Worm (Caenorhabditis elegans) whole organism, L3 larva: ENCODE results near the gene srsx-18.

Source experiments
- R02D3.7 ChIP-seq: fragments of 150-350 bp; optimal IDR thresholded peaks from 2 replicates; lab custom pipeline; 2014; ENCODE audit warnings: missing biosample characterization, missing genetic modification characterization
- ZK546.5 ChIP-seq: sonication (generic microtip); optimal IDR thresholded peaks from 2 replicates; lab custom pipeline; 2017; ENCODE audit warnings: missing biosample characterization, missing genetic modification characterization
- ceh-28 ChIP-seq: fragments of 150-350 bp; optimal IDR thresholded peaks from 2 replicates; lab custom pipeline; 2014; ENCODE audit warnings: missing biosample characterization, missing genetic modification reagents, missing genetic modification characterization
- ceh-82 ChIP-seq: fragments of 150-350 bp; optimal IDR thresholded peaks from 2 replicates; lab custom pipeline; 2014; ENCODE audit warnings: missing biosample characterization, missing genetic modification characterization
- daf-12 ChIP-seq: fragments of 150-350 bp; optimal IDR thresholded peaks from 2 replicates; lab custom pipeline; 2014; ENCODE audit warnings: missing biosample characterization, missing genetic modification reagents, missing genetic modification characterization
- egl-27 ChIP-seq: sonication (generic microtip); optimal IDR thresholded peaks from 4 replicates; lab custom pipeline; 2017; ENCODE audit warnings: missing biosample characterization, missing genetic modification reagents, missing genetic modification characterization
- egl-5 ChIP-seq: fragments of 150-350 bp; optimal IDR thresholded peaks from 2 replicates; lab custom pipeline; 2017; ENCODE audit warnings: missing biosample characterization, missing genetic modification reagents, missing genetic modification characterization, inconsistent platforms
- elt-1 ChIP-seq: fragments of 150-350 bp; optimal IDR thresholded peaks from 2 replicates; lab custom pipeline; 2014; ENCODE audit warnings: missing biosample characterization, missing genetic modification characterization
- elt-3 ChIP-seq, 3 experiments: fragments of 150-350 bp in 1 of 3; sonication (generic microtip) in 2 of 3; optimal IDR thresholded peaks; 2 replicates in 2 of 3; 4 replicates in 1 of 3; lab custom pipeline; 2014 to 2017; ENCODE audit warnings: missing biosample characterization in 3 of 3, missing genetic modification characterization in 3 of 3
- fkh-10 ChIP-seq: sonication (generic microtip); optimal IDR thresholded peaks from 2 replicates; lab custom pipeline; 2017; ENCODE audit warnings: missing biosample characterization, missing genetic modification reagents, missing genetic modification characterization
- fkh-2 ChIP-seq: fragments of 150-350 bp; optimal IDR thresholded peaks from 2 replicates; lab custom pipeline; 2014; ENCODE audit warnings: missing biosample characterization, missing genetic modification reagents, missing genetic modification characterization
- fos-1 ChIP-seq: fragments of 150-350 bp; optimal IDR thresholded peaks from 2 replicates; lab custom pipeline; 2014; ENCODE audit warnings: missing biosample characterization, missing genetic modification characterization
- hmg-11 ChIP-seq: sonication (generic microtip); optimal IDR thresholded peaks from 2 replicates; lab custom pipeline; 2016; ENCODE audit warnings: missing genetic modification characterization, missing compliant biosample characterization
- jun-1 ChIP-seq: fragments of 150-350 bp; optimal IDR thresholded peaks from 2 replicates; lab custom pipeline; 2014; ENCODE audit warnings: missing biosample characterization, missing genetic modification reagents, missing genetic modification characterization
- lin-15B ChIP-seq: fragments of 150-350 bp; optimal IDR thresholded peaks from 2 replicates; lab custom pipeline; 2014; ENCODE audit warnings: missing biosample characterization, missing genetic modification characterization
- lin-39 ChIP-seq: fragments of 150-350 bp; optimal IDR thresholded peaks from 2 replicates; lab custom pipeline; 2018; ENCODE audit warnings: missing biosample characterization, missing genetic modification reagents, missing genetic modification characterization
- mml-1 ChIP-seq: fragments of 150-350 bp; sonication (generic microtip); optimal IDR thresholded peaks from 3 replicates; lab custom pipeline; 2014; ENCODE audit warnings: missing biosample characterization, missing genetic modification characterization
- nfya-1 ChIP-seq: sonication (generic microtip); optimal IDR thresholded peaks from 2 replicates; lab custom pipeline; 2017; ENCODE audit warnings: missing genetic modification characterization, mild to moderate bottlenecking, missing compliant biosample characterization, antibody characterized with exemption, moderate library complexity; ENCODE audit not compliant: insufficient read depth
- nhr-11 ChIP-seq: fragments of 150-350 bp; optimal IDR thresholded peaks from 2 replicates; lab custom pipeline; 2014; ENCODE audit warnings: missing biosample characterization, missing genetic modification characterization
- nhr-237 ChIP-seq: fragments of 150-350 bp; optimal IDR thresholded peaks from 2 replicates; lab custom pipeline; 2014; ENCODE audit warnings: missing biosample characterization, missing genetic modification characterization
- nhr-25 ChIP-seq: sonication (generic microtip); optimal IDR thresholded peaks from 2 replicates; lab custom pipeline; 2017; ENCODE audit warnings: missing biosample characterization, missing genetic modification characterization
- nhr-28 ChIP-seq: fragments of 150-350 bp; optimal IDR thresholded peaks from 2 replicates; lab custom pipeline; 2014; ENCODE audit warnings: missing biosample characterization, missing genetic modification characterization
- nhr-43 ChIP-seq: sonication (generic microtip); optimal IDR thresholded peaks from 2 replicates; lab custom pipeline; 2016; ENCODE audit warnings: mild to moderate bottlenecking, missing genetic modification characterization, missing compliant biosample characterization; ENCODE audit not compliant: poor library complexity, severe bottlenecking
- nhr-67 ChIP-seq: fragments of 150-350 bp; optimal IDR thresholded peaks from 2 replicates; lab custom pipeline; 2014; ENCODE audit warnings: missing biosample characterization, missing genetic modification characterization
- nhr-77 ChIP-seq: fragments of 150-350 bp; optimal IDR thresholded peaks from 2 replicates; lab custom pipeline; 2014; ENCODE audit warnings: missing biosample characterization, missing genetic modification characterization
- pha-4 ChIP-seq: fragments of 150-350 bp; optimal IDR thresholded peaks from 2 replicates; lab custom pipeline; 2014; ENCODE audit warnings: missing biosample characterization, missing genetic modification reagents, missing genetic modification characterization
- pqm-1 ChIP-seq: fragments of 150-350 bp; optimal IDR thresholded peaks from 2 replicates; lab custom pipeline; 2017; ENCODE audit warnings: missing biosample characterization, missing genetic modification characterization, inconsistent platforms
- sea-2 ChIP-seq: fragments of 150-350 bp; sonication (generic microtip); optimal IDR thresholded peaks from 4 replicates; lab custom pipeline; 2014; ENCODE audit warnings: missing biosample characterization, missing genetic modification reagents, missing genetic modification characterization
- skn-1 ChIP-seq: fragments of 150-350 bp; optimal IDR thresholded peaks from 2 replicates; lab custom pipeline; 2014; ENCODE audit warnings: missing biosample characterization, missing genetic modification characterization
- tbx-2 ChIP-seq: sonication (generic microtip); optimal IDR thresholded peaks from 2 replicates; lab custom pipeline; 2016; ENCODE audit warnings: mild to moderate bottlenecking, missing genetic modification characterization, missing compliant biosample characterization
- unc-62 ChIP-seq: fragments of 150-350 bp; sonication (generic microtip); optimal IDR thresholded peaks from 4 replicates; lab custom pipeline; 2014; ENCODE audit warnings: missing biosample characterization, missing genetic modification reagents, missing genetic modification characterization
- zag-1 ChIP-seq: fragments of 150-350 bp; optimal IDR thresholded peaks from 2 replicates; lab custom pipeline; 2014; ENCODE audit warnings: missing biosample characterization, missing genetic modification characterization
- ztf-4 ChIP-seq: fragments of 150-350 bp; optimal IDR thresholded peaks from 2 replicates; lab custom pipeline; 2014; ENCODE audit warnings: missing biosample characterization, missing genetic modification characterization

The srsx-18 gene

DNA sequence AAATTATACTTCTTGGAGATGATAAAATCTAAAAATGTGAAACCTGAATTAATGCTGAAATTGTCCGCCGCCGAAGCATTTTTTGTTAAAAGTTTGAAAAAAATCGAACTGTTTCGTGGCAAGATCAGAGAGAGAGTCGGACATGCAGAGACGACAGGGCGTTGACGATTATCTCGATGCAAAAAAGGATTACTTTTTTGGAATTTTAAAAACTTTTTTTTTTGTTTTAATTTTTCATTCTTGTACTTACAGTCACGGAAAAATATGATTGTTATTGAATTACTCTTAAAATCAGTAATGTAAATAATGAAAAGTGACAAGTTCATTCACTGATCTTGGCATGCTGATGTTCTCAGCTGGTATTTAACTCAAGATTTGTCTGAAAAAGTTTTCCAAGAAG lies 14.4 kb downstream of the srsx-18 start, which contains the start of the genes M03F8.5 and M03F8.7:
M03F8.5 (minus strand) TSS at position 101 of the 400 bp plus-strand sequence.
M03F8.7 (plus strand) TSS at position 249 of the 400 bp plus-strand sequence.
- no peak for TF ChIP-seq fos-1 (tag; lab: Kevin White, UChicago)
- no peak for TF ChIP-seq pqm-1 (tag; lab: Kevin White, UChicago)
- no peak for TF ChIP-seq egl-27 (tag; lab: Kevin White, UChicago)
- no peak for TF ChIP-seq ceh-82 (tag; lab: Kevin White, UChicago)
- TF ChIP-seq, all 47 proteins: peak for 0

DNA sequence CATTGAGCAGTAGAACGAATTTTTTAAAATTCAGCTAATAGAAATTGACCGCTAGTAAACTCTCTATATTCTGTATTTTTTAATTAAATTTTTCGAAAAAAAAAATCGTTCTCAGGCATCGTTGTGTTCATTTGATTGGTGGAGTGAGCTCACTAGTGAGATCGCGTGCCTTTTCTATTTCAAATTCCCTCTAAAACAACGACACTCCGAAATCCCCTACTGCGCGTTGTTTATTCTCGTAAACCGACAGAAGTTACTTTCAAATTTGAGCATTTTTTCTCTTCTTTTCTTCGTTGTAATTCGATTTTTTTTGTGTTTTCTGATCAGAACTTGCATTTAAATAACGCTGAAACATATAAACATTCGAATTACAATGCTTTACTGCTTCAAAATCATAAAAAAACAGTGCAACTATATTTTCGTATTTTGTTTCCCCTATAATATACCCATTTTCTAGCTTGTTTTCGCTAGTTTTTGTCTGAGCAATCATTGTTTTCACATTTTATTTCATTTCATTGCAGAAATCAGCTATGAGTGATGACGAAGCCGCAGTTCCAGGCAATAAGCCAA lies 17.3 kb downstream of the srsx-18 start, which contains the start of gene syf-3:
syf-3 (plus strand) TSS at position 520 of the 570 bp plus-strand sequence.
- TF ChIP-seq R02D3.7 (tag; lab: Kevin White, UChicago) (peak; percentile 83), pha-4 (peak; percentile 63), ztf-4 (no peak), jun-1 (peak; percentile 7), lin-15B (tag; lab: Kevin White, UChicago) (peak; percentile 41), nfya-1 (tag; lab: Kevin White, UChicago) (peak; percentile 52), hmg-11 (tag; lab: Kevin White, UChicago) (peak; percentile 69), nhr-77 (tag; lab: Kevin White, UChicago) (no peak)

DNA sequence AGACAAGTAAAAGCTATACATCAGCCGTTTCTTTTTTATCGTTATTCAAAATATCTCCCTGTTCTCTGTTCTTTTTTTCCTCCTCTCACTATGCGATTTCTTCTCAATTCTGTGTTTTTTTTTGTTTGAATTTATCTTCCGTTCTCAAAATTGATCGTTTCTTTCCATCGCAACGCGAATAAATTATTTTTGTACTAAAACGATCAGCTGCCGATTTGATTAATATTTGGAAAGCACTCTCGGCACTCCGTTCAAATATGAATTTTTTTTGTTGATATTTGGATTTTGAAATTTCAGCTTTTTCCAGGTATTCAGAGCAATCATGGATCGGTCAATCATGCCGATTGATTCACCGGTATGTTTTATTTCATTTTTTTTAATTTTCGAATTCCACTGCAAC lies 20.8 kb downstream of the srsx-18 start, which contains the start of gene pst-1:
pst-1 (plus strand) TSS at position 301 of the 400 bp plus-strand sequence.
- no peak for TF ChIP-seq lin-39 (tag; lab: Kevin White, UChicago)
- no peak for TF ChIP-seq pqm-1 (tag; lab: Kevin White, UChicago)
- no peak for TF ChIP-seq ceh-28 (tag; lab: Kevin White, UChicago)
- no peak for TF ChIP-seq jun-1
- TF ChIP-seq skn-1 (tag; lab: Kevin White, UChicago): no peak
- TF ChIP-seq nhr-28 (tag; lab: Kevin White, UChicago): no peak
- TF ChIP-seq elt-3 (tag; optimal IDR thresholded peaks at IDR 0.05; lab: Kevin White, UChicago): no peak
- TF ChIP-seq ztf-4: no peak
- TF ChIP-seq ZK546.5 (tag; lab: Kevin White, UChicago): no peak
- TF ChIP-seq mml-1: no peak
- TF ChIP-seq egl-5 (tag; lab: Kevin White, UChicago): no peak
- no peak for TF ChIP-seq daf-12 (tag; lab: Kevin White, UChicago)
- TF ChIP-seq nhr-11 (tag; lab: Kevin White, UChicago): no peak
- no peak for TF ChIP-seq nhr-67 (tag; lab: Kevin White, UChicago)

- no peak for TF ChIP-seq mml-1
- TF ChIP-seq nhr-25: no peak
- no peak for TF ChIP-seq nhr-43
- TF ChIP-seq elt-1 (tag; lab: Kevin White, UChicago): peak; percentile 7
- no peak for TF ChIP-seq nhr-237 (tag; lab: Kevin White, UChicago)
Measured at ce11 chrV:5949674-5950149, 27.4 kb downstream of the srsx-18 start.

- TF ChIP-seq fkh-2 (tag; lab: Kevin White, UChicago) (no peak), zag-1 (tag; lab: Kevin White, UChicago) (no peak), tbx-2 (tag; lab: Kevin White, UChicago) (no peak), hmg-11 (tag; lab: Kevin White, UChicago) (no peak), unc-62 (GFP tag; lab: Kevin White, UChicago) (no peak), skn-1 (tag; lab: Kevin White, UChicago) (no peak)
Measured at ce11 chrV:5951133-5951532, 28.8 kb downstream of the srsx-18 start, which contains the start of gene M03F8.1. TSS of gene M03F8.1 (plus strand) at chrV:5951433.

DNA sequence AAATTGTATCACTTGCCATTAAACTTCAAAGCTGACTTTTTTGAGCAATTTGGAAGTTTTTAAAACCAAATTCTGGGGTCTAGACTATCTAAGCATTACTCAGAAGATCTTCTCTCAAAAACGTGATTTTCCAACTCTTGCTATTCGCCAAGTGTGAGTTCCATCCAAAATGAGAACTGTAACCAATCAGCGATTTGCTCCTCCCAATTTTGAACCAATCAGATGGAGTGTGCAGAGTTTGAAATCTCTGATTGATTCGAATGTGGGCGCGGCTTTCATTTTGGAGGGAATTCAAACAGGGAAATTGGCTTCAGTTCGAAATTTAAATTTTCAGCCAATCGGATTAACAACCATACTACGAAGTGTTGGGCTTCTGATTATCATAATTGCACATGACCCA lies 30.8 kb downstream of the srsx-18 start:
- no peak for TF ChIP-seq pqm-1 (tag; lab: Kevin White, UChicago)
- TF ChIP-seq sea-2 (GFP tag; lab: Kevin White, UChicago): no peak
- TF ChIP-seq R02D3.7 (tag; lab: Kevin White, UChicago): no peak
- no peak for TF ChIP-seq daf-12 (tag; lab: Kevin White, UChicago)
- TF ChIP-seq fkh-10 (GFP tag; lab: Kevin White, UChicago): no peak
- no peak for TF ChIP-seq zag-1 (tag; lab: Kevin White, UChicago)
- peak; percentile 88 for TF ChIP-seq nfya-1 (tag; lab: Kevin White, UChicago)
